Fruit fly (Drosophila melanogaster) whole organism: ENCODE data around the gene CG9287.

Source experiments
- CG8478 ChIP-seq: fragments of >200 bp; optimal IDR thresholded peaks from 2 replicates; lab custom pipeline; 2018; ENCODE audit warnings: inconsistent platforms
- Dll ChIP-seq: fragments of >200 bp; optimal IDR thresholded peaks from 2 replicates; lab custom pipeline; 2017
- EcR ChIP-seq, 2 experiments: fragments of >200 bp; optimal IDR thresholded peaks; 2 replicates each; lab custom pipeline; 2017; ENCODE audit warnings: missing biosample characterization in 2 of 2, missing genetic modification characterization in 2 of 2, missing genetic modification reagents in 2 of 2
- pan ChIP-seq: fragments of >200 bp; optimal IDR thresholded peaks from 2 replicates; lab custom pipeline; 2017
- psq ChIP-seq: fragments of >200 bp; optimal IDR thresholded peaks from 2 replicates; lab custom pipeline; 2017
- usp ChIP-seq: fragments of >200 bp; optimal IDR thresholded peaks from 2 replicates; lab custom pipeline; 2017; ENCODE audit warnings: missing biosample characterization, missing genetic modification characterization, mixed read lengths

The CG9287 gene

dm6 chr2L:8690382-8690781 is 10.8 kb upstream of the CG9287 start:
- TF ChIP-seq Dll (lab: Kevin White, UChicago) (no peak), CG8478 (lab: Kevin White, UChicago) (no peak), EcR (GFP tag; optimal IDR thresholded peaks at IDR 0.05; lab: Kevin White, UChicago) (no peak), pan (no peak), psq (lab: Kevin White, UChicago) (no peak), usp (GFP tag; lab: Kevin White, UChicago) (no peak)

- TF ChIP-seq EcR (GFP tag; optimal IDR thresholded peaks at IDR 0.05; lab: Kevin White, UChicago): no peak
- no peak for TF ChIP-seq pan
- TF ChIP-seq Dll (lab: Kevin White, UChicago): no peak
- no peak for TF ChIP-seq CG8478 (lab: Kevin White, UChicago)
- no peak for TF ChIP-seq usp (GFP tag; lab: Kevin White, UChicago)
- no peak for TF ChIP-seq psq (lab: Kevin White, UChicago)
Measured at dm6 chr2L:8689853-8690252, 10.2 kb upstream of the CG9287 start.

- TF ChIP-seq Dll (lab: Kevin White, UChicago): no peak
- no peak for TF ChIP-seq CG8478 (lab: Kevin White, UChicago)
- no peak for TF ChIP-seq EcR (GFP tag; optimal IDR thresholded peaks at IDR 0.05; lab: Kevin White, UChicago)
- TF ChIP-seq psq (lab: Kevin White, UChicago): no peak
- no peak for TF ChIP-seq pan
- TF ChIP-seq usp (GFP tag; lab: Kevin White, UChicago): no peak
Measured at dm6 chr2L:8685668-8686306, 6.2 kb upstream of the CG9287 start, which contains the start of the genes PrBP and Trs23. TSS of gene PrBP (minus strand) at chr2L:8685955. TSS of gene Trs23 (plus strand) at chr2L:8686231.

dm6 chr2L:8684276-8684675 is 4.7 kb upstream of the CG9287 start, which contains the start of gene CG9289:
TSS of gene CG9289 (minus strand) at chr2L:8684376.
- TF ChIP-seq pan (no peak), EcR (GFP tag; optimal IDR thresholded peaks at IDR 0.05; lab: Kevin White, UChicago) (no peak), usp (GFP tag; lab: Kevin White, UChicago) (no peak), CG8478 (lab: Kevin White, UChicago) (no peak), psq (lab: Kevin White, UChicago) (no peak), Dll (lab: Kevin White, UChicago) (no peak)

- no peak for TF ChIP-seq Dll (lab: Kevin White, UChicago)
- TF ChIP-seq pan: no peak
- TF ChIP-seq psq (lab: Kevin White, UChicago): no peak
- no peak for TF ChIP-seq EcR (GFP tag; optimal IDR thresholded peaks at IDR 0.05; lab: Kevin White, UChicago)
- TF ChIP-seq usp (GFP tag; lab: Kevin White, UChicago): no peak
- TF ChIP-seq CG8478 (lab: Kevin White, UChicago): no peak
Measured at dm6 chr2L:8683261-8684042, 3.8 kb upstream of the CG9287 start.

dm6 chr2L:8678955-8679354 is 657 bp downstream of the CG9287 start:
- TF ChIP-seq psq (lab: Kevin White, UChicago): no peak
- no peak for TF ChIP-seq CG8478 (lab: Kevin White, UChicago)

- TF ChIP-seq CG8478 (lab: Kevin White, UChicago): no peak
- TF ChIP-seq usp (GFP tag; lab: Kevin White, UChicago): no peak
- no peak for TF ChIP-seq Dll (lab: Kevin White, UChicago)
- TF ChIP-seq EcR (GFP tag; optimal IDR thresholded peaks at IDR 0.05; lab: Kevin White, UChicago): no peak
- TF ChIP-seq psq (lab: Kevin White, UChicago): no peak
- TF ChIP-seq pan: no peak
Measured at dm6 chr2L:8672278-8672748, 7.3 kb downstream of the CG9287 start, which contains the start of gene Glt. TSS of gene Glt (plus strand) at chr2L:8672698.

dm6 chr2L:8659549-8659948 is 20.1 kb downstream of the CG9287 start:
- TF ChIP-seq psq (lab: Kevin White, UChicago): no peak
- no peak for TF ChIP-seq usp (GFP tag; lab: Kevin White, UChicago)
- no peak for TF ChIP-seq CG8478 (lab: Kevin White, UChicago)
- no peak for TF ChIP-seq EcR (GFP tag; optimal IDR thresholded peaks at IDR 0.05; lab: Kevin White, UChicago)
- no peak for TF ChIP-seq pan
- TF ChIP-seq Dll (lab: Kevin White, UChicago): no peak

dm6 chr2L:8633671-8634391 is 45.8 kb downstream of the CG9287 start:
- TF ChIP-seq CG8478 (lab: Kevin White, UChicago): no peak
- TF ChIP-seq pan: no peak
- TF ChIP-seq Dll (lab: Kevin White, UChicago): no peak
- no peak for TF ChIP-seq psq (lab: Kevin White, UChicago)
- no peak for TF ChIP-seq EcR (GFP tag; optimal IDR thresholded peaks at IDR 0.05; lab: Kevin White, UChicago)
- TF ChIP-seq usp (GFP tag; lab: Kevin White, UChicago): no peak
